Worm (Caenorhabditis elegans) whole organism, late embryonic: ENCODE results near the gene mog-4.

Experiments
- C38D4.7 ChIP-seq: fragments of 200-800 bp; sonication (Bioruptor generic); optimal IDR thresholded peaks from 2 replicates; lab custom pipeline; 2018; ENCODE audit warnings: mild to moderate bottlenecking, missing genetic modification characterization, moderate library complexity, missing compliant biosample characterization
- T23F11.4 ChIP-seq: fragments of 200-800 bp; sonication (Bioruptor generic); optimal IDR thresholded peaks from 2 replicates; lab custom pipeline; 2018; ENCODE audit warnings: mild to moderate bottlenecking, missing genetic modification characterization, missing compliant biosample characterization
- ahr-1 ChIP-seq: sonication (generic microtip); optimal IDR thresholded peaks from 2 replicates; lab custom pipeline; 2016; ENCODE audit warnings: missing genetic modification characterization, missing compliant biosample characterization
- ceh-14 ChIP-seq: sonication (generic microtip); optimal IDR thresholded peaks from 2 replicates; lab custom pipeline; 2016; ENCODE audit warnings: missing genotype, missing genetic modification characterization, missing compliant biosample characterization
- ceh-18 ChIP-seq: sonication (generic microtip); optimal IDR thresholded peaks from 2 replicates; lab custom pipeline; 2016; ENCODE audit warnings: missing genetic modification characterization, missing compliant biosample characterization
- ceh-22 ChIP-seq: sonication (generic microtip); optimal IDR thresholded peaks from 2 replicates; lab custom pipeline; 2017; ENCODE audit warnings: missing biosample characterization, missing genetic modification characterization
- ceh-34 ChIP-seq: sonication (generic microtip); optimal IDR thresholded peaks from 2 replicates; lab custom pipeline; 2016; ENCODE audit warnings: mild to moderate bottlenecking, missing genetic modification characterization, missing compliant biosample characterization
- ceh-6 ChIP-seq: fragments of 200-800 bp; sonication (Bioruptor generic); optimal IDR thresholded peaks from 2 replicates; lab custom pipeline; 2018; ENCODE audit warnings: mild to moderate bottlenecking, missing genetic modification characterization, missing compliant biosample characterization
- che-1 ChIP-seq: sonication (generic microtip); optimal IDR thresholded peaks from 2 replicates; lab custom pipeline; 2016; ENCODE audit warnings: mild to moderate bottlenecking, missing genetic modification characterization, missing compliant biosample characterization
- dmd-4 ChIP-seq: sonication (generic microtip); optimal IDR thresholded peaks from 2 replicates; lab custom pipeline; 2016; ENCODE audit warnings: borderline replicate concordance, missing genetic modification characterization, missing compliant biosample characterization
- dve-1 ChIP-seq: sonication (generic microtip); optimal IDR thresholded peaks from 2 replicates; lab custom pipeline; 2017; ENCODE audit warnings: antibody characterized with exemption, mild to moderate bottlenecking, missing genetic modification characterization, missing compliant biosample characterization
- elt-4 ChIP-seq: sonication (generic microtip); optimal IDR thresholded peaks from 2 replicates; lab custom pipeline; 2016; ENCODE audit warnings: missing genetic modification characterization, missing compliant biosample characterization
- eyg-1 ChIP-seq: sonication (generic microtip); optimal IDR thresholded peaks from 2 replicates; lab custom pipeline; 2016; ENCODE audit warnings: missing genotype, missing genetic modification characterization, missing compliant biosample characterization
- fax-1 ChIP-seq: sonication (generic microtip); optimal IDR thresholded peaks from 2 replicates; lab custom pipeline; 2016; ENCODE audit warnings: missing genotype, missing genetic modification characterization, missing compliant biosample characterization
- fkh-10 ChIP-seq: fragments of 150-350 bp; optimal IDR thresholded peaks from 2 replicates; lab custom pipeline; 2014; ENCODE audit warnings: missing biosample characterization, missing genetic modification reagents, missing genetic modification characterization
- gmeb-2 ChIP-seq: sonication (generic microtip); optimal IDR thresholded peaks from 2 replicates; lab custom pipeline; 2016; ENCODE audit warnings: missing genetic modification characterization, inconsistent platforms, missing compliant biosample characterization
- hlh-15 ChIP-seq: sonication (generic microtip); optimal IDR thresholded peaks from 2 replicates; lab custom pipeline; 2016; ENCODE audit warnings: missing genetic modification characterization, missing compliant biosample characterization
- hlh-6 ChIP-seq: sonication (generic microtip); optimal IDR thresholded peaks from 2 replicates; lab custom pipeline; 2016; ENCODE audit warnings: missing genotype, missing genetic modification characterization, missing compliant biosample characterization
- hlh-8 ChIP-seq: sonication (generic microtip); optimal IDR thresholded peaks from 2 replicates; lab custom pipeline; 2016; ENCODE audit warnings: missing genotype, missing genetic modification characterization, missing compliant biosample characterization
- lin-11 ChIP-seq: fragments of 200-800 bp; sonication (Bioruptor generic); optimal IDR thresholded peaks from 2 replicates; lab custom pipeline; 2018; ENCODE audit warnings: mild to moderate bottlenecking, missing genetic modification characterization, missing compliant biosample characterization
- madf-2 ChIP-seq: sonication (generic microtip); optimal IDR thresholded peaks from 2 replicates; lab custom pipeline; 2017; ENCODE audit warnings: missing genetic modification characterization, missing compliant biosample characterization
- mec-3 ChIP-seq: sonication (generic microtip); optimal IDR thresholded peaks from 2 replicates; lab custom pipeline; 2016; ENCODE audit warnings: borderline replicate concordance, missing genetic modification characterization, missing compliant biosample characterization
- nhr-11 ChIP-seq: fragments of 150-350 bp; optimal IDR thresholded peaks from 2 replicates; lab custom pipeline; 2014; ENCODE audit warnings: missing biosample characterization, missing genetic modification characterization
- nhr-232 ChIP-seq: sonication (generic microtip); optimal IDR thresholded peaks from 2 replicates; lab custom pipeline; 2016; ENCODE audit warnings: missing genetic modification characterization, missing compliant biosample characterization
- pat-9 ChIP-seq: fragments of 200-800 bp; sonication (Bioruptor generic); optimal IDR thresholded peaks from 2 replicates; lab custom pipeline; 2018; ENCODE audit warnings: mild to moderate bottlenecking, missing genetic modification characterization, moderate library complexity, missing compliant biosample characterization
- pax-1 ChIP-seq: fragments of 150-350 bp; optimal IDR thresholded peaks from 2 replicates; lab custom pipeline; 2014; ENCODE audit warnings: missing biosample characterization, missing genetic modification characterization
- pha-2 ChIP-seq: sonication (generic microtip); optimal IDR thresholded peaks from 2 replicates; lab custom pipeline; 2017; ENCODE audit warnings: mild to moderate bottlenecking, missing genetic modification characterization, missing compliant biosample characterization
- pqm-1 ChIP-seq: sonication (generic microtip); optimal IDR thresholded peaks from 2 replicates; lab custom pipeline; 2016; ENCODE audit warnings: missing genetic modification characterization, missing compliant biosample characterization
- pros-1 ChIP-seq: fragments of 150-350 bp; optimal IDR thresholded peaks from 2 replicates; lab custom pipeline; 2014; ENCODE audit warnings: missing biosample characterization, missing genetic modification reagents, missing genetic modification characterization
- rnt-1 ChIP-seq: sonication (generic microtip); optimal IDR thresholded peaks from 2 replicates; lab custom pipeline; 2016; ENCODE audit warnings: missing genetic modification characterization, missing compliant biosample characterization
- sdc-2 ChIP-seq: sonication (generic microtip); optimal IDR thresholded peaks from 2 replicates; lab custom pipeline; 2016; ENCODE audit warnings: missing genotype, missing genetic modification characterization, missing compliant biosample characterization
- sox-2 ChIP-seq: fragments of 200-800 bp; sonication (Bioruptor generic); IDR thresholded peaks from 2 replicates; pipeline ENCODE4 v1.3.6; 2022; ENCODE audit warnings: missing genetic modification reagents, missing genetic modification characterization, missing compliant biosample characterization
- sox-4 ChIP-seq: sonication (generic microtip); optimal IDR thresholded peaks from 2 replicates; lab custom pipeline; 2017; ENCODE audit warnings: mild to moderate bottlenecking, missing genetic modification characterization, inconsistent platforms, missing compliant biosample characterization
- unc-3 ChIP-seq, 2 experiments: fragments of 200-800 bp in 1 of 2; sonication (Bioruptor generic) in 1 of 2; sonication (generic microtip) in 1 of 2; conservative IDR thresholded peaks in 1 of 2; optimal IDR thresholded peaks in 1 of 2; 2 replicates each; pipeline versions ENCODE4 v1.3.6 to Lab custom; 2016 to 2022; ENCODE audit warnings: missing compliant biosample characterization in 2 of 2, missing genetic modification characterization in 2 of 2, missing genetic modification reagents in 1 of 2
- unc-42 ChIP-seq: sonication (generic microtip); optimal IDR thresholded peaks from 2 replicates; lab custom pipeline; 2016; ENCODE audit warnings: missing genotype, missing genetic modification characterization, missing compliant biosample characterization
- unc-55 ChIP-seq: sonication (generic microtip); optimal IDR thresholded peaks from 2 replicates; lab custom pipeline; 2017; ENCODE audit warnings: missing biosample characterization, missing genetic modification reagents, missing genetic modification characterization
- ztf-16 ChIP-seq: sonication (generic microtip); optimal IDR thresholded peaks from 2 replicates; lab custom pipeline; 2017; ENCODE audit warnings: missing genetic modification characterization, missing compliant biosample characterization

mog-4 gene

DNA sequence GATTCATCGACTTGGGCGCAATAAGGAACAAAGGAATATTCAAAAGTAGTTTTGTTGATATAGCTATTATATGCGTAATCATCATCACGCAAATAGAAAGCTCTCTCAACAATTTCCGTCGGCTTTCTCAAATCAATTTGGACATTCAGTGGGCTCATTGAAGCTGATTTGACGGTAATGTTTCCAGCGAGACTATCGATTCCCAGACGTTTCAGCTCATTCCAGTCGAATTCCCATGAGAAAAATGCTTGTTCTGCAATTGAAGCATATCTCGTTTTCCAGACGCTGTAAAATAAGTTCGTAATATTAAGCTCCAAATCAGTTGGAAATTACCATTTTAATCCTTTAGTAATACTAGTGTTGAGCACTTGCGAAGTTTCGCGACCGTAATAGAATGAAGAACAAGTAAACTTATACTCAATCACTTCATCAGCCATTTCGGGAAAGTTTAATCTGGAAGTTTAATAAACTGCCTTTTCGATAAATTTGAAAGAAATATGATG lies 38.3 kb downstream of the mog-4 start, which contains the start of gene btb-20:
Gene btb-20 (minus strand): TSS at position 453 of the 503 bp plus-strand sequence.
- TF ChIP-seq hlh-8 (tag; lab: Kevin White, UChicago) (no peak), pat-9 (no peak), eyg-1 (tag; lab: Kevin White, UChicago) (no peak), nhr-232 (tag; lab: Kevin White, UChicago) (no peak), C38D4.7 (GFP tag; lab: Kevin White, UChicago) (no peak), ceh-34 (tag; lab: Kevin White, UChicago) (no peak), nhr-11 (tag; lab: Kevin White, UChicago) (no peak), ceh-18 (tag; lab: Kevin White, UChicago) (no peak), unc-55 (GFP tag; lab: Kevin White, UChicago) (no peak), sox-4 (tag; lab: Kevin White, UChicago) (no peak), fkh-10 (GFP tag; lab: Kevin White, UChicago) (no peak)
- TF ChIP-seq, all 69 proteins: peak for 0

DNA sequence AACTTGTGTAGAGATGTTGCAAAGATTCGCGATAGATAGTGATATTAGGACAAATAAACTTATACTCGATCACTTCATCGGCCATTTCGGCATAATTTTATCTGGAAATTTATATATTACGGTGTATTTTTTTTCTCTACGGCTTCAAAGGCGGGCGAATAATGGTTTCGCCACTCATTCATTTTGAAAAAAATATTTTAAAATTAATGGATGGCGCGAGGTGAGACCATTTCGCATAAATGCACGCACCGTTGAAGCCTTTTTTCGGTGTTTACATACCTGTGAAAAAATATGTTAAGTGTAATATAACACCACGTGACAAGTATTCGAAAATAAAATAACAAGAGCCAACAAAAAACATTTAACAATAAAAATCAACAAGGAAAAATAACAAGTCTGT lies 39.4 kb downstream of the mog-4 start, which contains the start of gene btb-19:
Gene btb-19 (minus strand): TSS at position 101 of the 400 bp plus-strand sequence.
- TF ChIP-seq ceh-22 (tag; lab: Kevin White, UChicago) (no peak), pax-1 (tag; lab: Kevin White, UChicago) (no peak), madf-2 (tag; lab: Kevin White, UChicago) (no peak), pat-9 (no peak), ceh-14 (tag; lab: Kevin White, UChicago) (no peak), ahr-1 (no peak), rnt-1 (tag; lab: Kevin White, UChicago) (no peak), hlh-8 (tag; lab: Kevin White, UChicago) (no peak), sdc-2 (tag; lab: Kevin White, UChicago) (no peak), pha-2 (tag; lab: Kevin White, UChicago) (no peak), T23F11.4 (GFP tag; lab: Kevin White, UChicago) (no peak), hlh-15 (tag; lab: Kevin White, UChicago) (no peak)

DNA sequence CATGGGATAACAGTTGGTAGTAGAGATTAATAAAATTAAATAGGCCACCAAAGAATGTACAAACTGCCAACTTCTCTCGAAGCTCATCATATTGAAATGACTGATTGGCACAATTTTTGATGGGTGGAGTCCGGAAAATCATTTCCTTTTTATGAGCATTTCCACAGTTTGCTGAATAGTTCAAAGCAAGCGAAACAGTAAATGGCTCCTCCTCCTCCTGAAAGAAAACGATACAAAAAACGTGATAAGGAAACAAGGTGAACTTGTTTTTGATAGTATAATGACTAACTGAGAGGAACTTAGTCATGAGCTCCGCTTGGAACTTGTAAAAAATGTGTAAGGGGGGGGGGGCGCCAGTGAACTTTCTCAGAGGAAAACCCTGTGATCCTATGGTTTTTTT lies 46.4 kb downstream of the mog-4 start, which contains the start of gene K10H10.9:
Gene K10H10.9 (minus strand): TSS at position 101 of the 400 bp plus-strand sequence.
- no peak for TF ChIP-seq gmeb-2 (tag; lab: Kevin White, UChicago)
- no peak for TF ChIP-seq fax-1 (tag; lab: Kevin White, UChicago)
- no peak for TF ChIP-seq unc-3 (GFP tag; conservative IDR thresholded peaks at IDR 0.05; lab: Robert Waterston, UW)
- no peak for TF ChIP-seq unc-3 (tag; optimal IDR thresholded peaks at IDR 0.05; lab: Kevin White, UChicago)
- no peak for TF ChIP-seq nhr-232 (tag; lab: Kevin White, UChicago)
- TF ChIP-seq pqm-1 (tag; lab: Kevin White, UChicago): no peak
- no peak for TF ChIP-seq hlh-6
- TF ChIP-seq elt-4 (tag; lab: Kevin White, UChicago): no peak
- TF ChIP-seq mec-3: no peak
- TF ChIP-seq lin-11 (tag; lab: Kevin White, UChicago): no peak
- TF ChIP-seq eyg-1 (tag; lab: Kevin White, UChicago): no peak
- TF ChIP-seq ceh-6 (GFP tag; lab: Kevin White, UChicago): no peak
- TF ChIP-seq ztf-16: no peak
- no peak for TF ChIP-seq pha-2 (tag; lab: Kevin White, UChicago)
- TF ChIP-seq dve-1 (tag; lab: Kevin White, UChicago): no peak
- TF ChIP-seq dmd-4 (tag; lab: Kevin White, UChicago): no peak
- TF ChIP-seq che-1 (tag; lab: Kevin White, UChicago): no peak
- no peak for TF ChIP-seq madf-2 (tag; lab: Kevin White, UChicago)
- no peak for TF ChIP-seq ceh-34 (tag; lab: Kevin White, UChicago)

DNA sequence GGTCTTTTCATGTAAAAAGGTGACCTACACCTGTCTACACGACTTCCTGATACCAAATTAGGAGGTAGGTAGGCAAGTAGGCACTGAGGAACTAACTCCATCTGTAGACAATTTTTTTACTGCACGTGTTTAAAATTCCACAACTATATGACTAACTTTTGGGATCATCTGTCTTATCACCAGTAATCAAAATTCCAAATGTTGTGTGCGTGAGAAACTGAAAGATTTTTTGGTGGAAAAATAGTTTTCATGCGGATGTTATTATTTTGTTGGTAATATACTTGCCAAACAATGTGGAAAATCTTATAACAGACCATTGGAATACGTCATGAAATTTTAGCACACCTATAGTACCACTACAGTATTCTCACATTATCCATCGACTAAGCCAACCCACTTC lies 50.2 kb downstream of the mog-4 start, which contains the start of gene K10H10.13:
Gene K10H10.13 (minus strand): TSS at position 101 of the 400 bp plus-strand sequence.
- TF ChIP-seq sox-2 (no peak), gmeb-2 (tag; lab: Kevin White, UChicago) (no peak), dmd-4 (tag; lab: Kevin White, UChicago) (no peak), ceh-18 (tag; lab: Kevin White, UChicago) (no peak), unc-42 (no peak), mec-3 (no peak), nhr-11 (tag; lab: Kevin White, UChicago) (no peak), pqm-1 (tag; lab: Kevin White, UChicago) (no peak), fax-1 (tag; lab: Kevin White, UChicago) (no peak), pros-1 (tag; lab: Kevin White, UChicago) (no peak), dve-1 (tag; lab: Kevin White, UChicago) (no peak), C38D4.7 (GFP tag; lab: Kevin White, UChicago) (no peak)
